Fruit fly (Drosophila melanogaster) whole organism, pupa: ENCODE data around the gene cnir.

Experiments
- CG13204 ChIP-seq: fragments of 200-800 bp; sonication (Bioruptor generic); optimal IDR thresholded peaks from 2 replicates; lab custom pipeline; 2018; ENCODE audit warnings: missing biosample characterization, mild to moderate bottlenecking, missing genetic modification characterization, moderate library complexity
- CG17806 ChIP-seq: fragments of 200-800 bp; sonication (Bioruptor generic); optimal IDR thresholded peaks from 2 replicates; lab custom pipeline; 2018; ENCODE audit warnings: missing biosample characterization, mild to moderate bottlenecking, missing genetic modification characterization, moderate library complexity
- CG4496 ChIP-seq: fragments of 200-800 bp; sonication (Bioruptor generic); IDR thresholded peaks from 3 replicates; pipeline ENCODE4 v1.3.6; 2022; ENCODE audit warnings: missing biosample characterization, missing genetic modification characterization
- CG9948 ChIP-seq: fragments of 200-800 bp; sonication (Bioruptor generic); optimal IDR thresholded peaks from 2 replicates; lab custom pipeline; 2018; ENCODE audit warnings: missing biosample characterization, mild to moderate bottlenecking, missing genetic modification characterization, moderate library complexity
- EcR ChIP-seq: fragments of 200-800 bp; sonication (Bioruptor generic); optimal IDR thresholded peaks from 3 replicates; lab custom pipeline; 2019; ENCODE audit warnings: missing biosample characterization, missing genetic modification characterization, mild to moderate bottlenecking, moderate library complexity, missing genetic modification reagents
- Ets98B ChIP-seq: fragments of 200-800 bp; sonication (Bioruptor generic); IDR thresholded peaks from 2 replicates; pipeline ENCODE4 v1.3.6; 2022; ENCODE audit warnings: missing biosample characterization, missing genetic modification characterization
- Pif1A ChIP-seq: fragments of 200-800 bp; sonication (Bioruptor generic); optimal IDR thresholded peaks from 3 replicates; lab custom pipeline; 2016; ENCODE audit warnings: missing biosample characterization, missing genetic modification characterization
- Pif1B ChIP-seq: fragments of 200-800 bp; sonication (Bioruptor generic); optimal IDR thresholded peaks from 3 replicates; lab custom pipeline; 2016; ENCODE audit warnings: missing biosample characterization, missing genetic modification characterization

DNA sequence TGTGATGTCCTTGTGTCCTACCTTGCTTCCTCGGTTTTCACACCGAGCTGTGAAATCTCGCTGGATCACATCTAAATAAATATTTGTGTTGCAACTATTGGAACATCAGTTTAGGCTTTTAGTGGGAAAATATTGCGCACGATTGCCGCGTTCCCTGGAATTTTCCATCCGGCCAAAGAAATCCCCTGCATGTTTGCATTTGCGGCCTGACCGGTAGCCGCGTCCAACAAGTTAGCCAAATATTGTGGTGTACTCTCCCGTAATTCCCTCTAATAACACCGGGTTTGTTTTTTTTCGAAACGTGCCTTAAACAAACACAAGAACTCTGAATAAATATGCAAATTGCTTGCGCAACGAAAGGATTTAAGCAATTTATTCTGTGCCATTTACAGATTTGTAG, 39.1 kb upstream of the cnir start:
- no peak for TF ChIP-seq CG17806 (tag; lab: Kevin White, UChicago)
- TF ChIP-seq Ets98B (GFP tag; lab: Robert Waterston, UW): no peak
- no peak for TF ChIP-seq Pif1B (GFP tag; lab: Kevin White, UChicago)
- TF ChIP-seq CG13204 (GFP tag; lab: Kevin White, UChicago): no peak
- no peak for TF ChIP-seq EcR
- TF ChIP-seq CG4496: no peak
- no peak for TF ChIP-seq Pif1A (GFP tag; lab: Kevin White, UChicago)
- TF ChIP-seq CG9948 (tag; lab: Kevin White, UChicago): no peak
